Fruit fly (Drosophila melanogaster): ENCODE data around the gene Cow.

Cow gene

dm6 chr3R:23112680-23113362 lies at the start of gene Cow (continued):
- TF ChIP-seq Lpt (GFP tag; optimal IDR thresholded peaks at IDR 0.05) (no peak), CG6854 (GFP tag; optimal IDR thresholded peaks at IDR 0.05) (no peak), cyc (GFP tag; optimal IDR thresholded peaks at IDR 0.05) (peak; percentile 40), Gug (GFP tag; IDR thresholded peaks at IDR 0.05) (peak; percentile 59), Blimp-1 (GFP tag; optimal IDR thresholded peaks at IDR 0.05) (no peak), CG6163 (GFP tag; IDR thresholded peaks at IDR 0.05) (peak; percentile 59), Eip93F (GFP tag; optimal IDR thresholded peaks at IDR 0.05) (no peak), CG8319 (GFP tag; optimal IDR thresholded peaks at IDR 0.05) (no peak), CG11762 (GFP tag; optimal IDR thresholded peaks at IDR 0.05; ENCODE audit: insufficient read depth) (peak; percentile 2)

DNA sequence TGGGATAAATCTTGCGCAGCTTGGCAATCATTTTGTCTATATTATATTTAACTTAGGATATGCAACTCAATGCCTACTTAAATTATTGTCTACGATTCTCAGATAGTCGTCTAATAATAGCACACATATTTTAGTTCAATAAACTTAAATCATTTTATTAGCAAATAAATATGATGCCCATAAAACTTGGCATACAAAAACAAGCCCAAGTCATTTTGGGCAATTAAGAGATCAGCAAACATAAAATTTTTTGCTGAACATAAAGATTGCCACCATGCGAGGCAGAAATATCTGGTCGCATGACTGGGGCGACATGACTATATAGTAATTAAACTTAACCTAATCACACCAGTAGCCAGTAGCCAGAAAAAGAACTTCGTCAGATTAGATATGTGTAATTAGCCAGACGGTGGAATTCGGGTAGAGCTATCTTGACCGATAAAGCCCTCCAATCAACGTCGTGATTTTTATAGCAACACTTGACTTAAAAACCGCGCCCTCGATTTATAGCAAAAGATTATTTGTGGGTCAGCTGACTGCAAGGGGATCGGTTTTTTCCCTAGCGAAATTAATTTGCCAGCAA lies 48.8 kb upstream of the Cow start, which contains the start of gene CG13829:
TSS of gene CG13829 (minus strand) at position 51 of the 583 bp plus-strand sequence.
- TF ChIP-seq fd59A (GFP tag; optimal IDR thresholded peaks at IDR 0.05) (no peak), CG8119 (GFP tag; IDR thresholded peaks at IDR 0.05) (no peak), achi (GFP tag; optimal IDR thresholded peaks at IDR 0.05) (no peak), CG8632 (GFP tag; optimal IDR thresholded peaks at IDR 0.05) (no peak), Hr38 (GFP tag; optimal IDR thresholded peaks at IDR 0.05) (no peak), CG4318 (GFP tag; optimal IDR thresholded peaks at IDR 0.05) (no peak), CG6163 (GFP tag; IDR thresholded peaks at IDR 0.05) (no peak), CG10669 (GFP tag; optimal IDR thresholded peaks at IDR 0.05) (no peak), Eip75B (GFP tag; optimal IDR thresholded peaks at IDR 0.05) (no peak), lz (GFP tag; optimal IDR thresholded peaks at IDR 0.05) (no peak), Ets96B (tag; optimal IDR thresholded peaks at IDR 0.05) (no peak), fd85E (GFP tag; optimal IDR thresholded peaks at IDR 0.05) (no peak), dsx (GFP tag; optimal IDR thresholded peaks at IDR 0.05; ENCODE audit: poor library complexity, severe bottlenecking) (no peak), spab (GFP tag; optimal IDR thresholded peaks at IDR 0.05) (no peak), esn (GFP tag; optimal IDR thresholded peaks at IDR 0.05) (no peak), CG9139 (GFP tag; optimal IDR thresholded peaks at IDR 0.05) (no peak), net (GFP tag; optimal IDR thresholded peaks at IDR 0.05) (no peak), CG3919 (GFP tag; optimal IDR thresholded peaks at IDR 0.05) (no peak), fkh (GFP tag; optimal IDR thresholded peaks at IDR 0.05) (no peak)

DNA sequence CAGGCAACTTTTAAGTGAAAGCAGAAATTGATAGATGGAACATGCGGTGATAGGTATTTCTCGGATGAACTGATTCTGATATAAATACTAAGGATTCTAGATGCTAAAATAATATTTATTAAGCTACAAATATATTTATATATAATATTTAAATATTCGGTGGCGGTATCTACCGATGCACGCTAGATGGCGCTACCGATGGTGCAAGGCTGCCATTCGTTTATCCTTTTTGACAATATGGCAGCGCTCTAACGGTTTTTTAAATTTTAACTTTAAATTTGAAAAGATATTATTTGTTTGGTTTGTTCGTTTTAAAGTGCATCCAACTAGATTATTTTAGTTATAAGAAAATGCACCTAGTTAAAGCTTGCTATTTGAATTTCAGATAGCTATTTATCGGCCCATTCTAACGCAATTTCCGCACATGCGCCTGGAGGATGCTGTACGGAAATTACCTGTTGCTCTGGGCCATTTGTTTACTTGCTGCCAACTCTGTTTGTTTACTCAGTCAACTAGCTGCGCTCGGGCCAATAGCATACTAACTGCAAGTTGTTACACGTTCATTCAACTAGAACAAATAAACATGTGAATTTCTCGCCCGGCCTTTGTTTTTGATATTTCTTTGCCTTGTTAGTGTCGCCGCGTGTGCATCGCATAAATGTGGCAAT lies 46.9 kb upstream of the Cow start, which contains the start of gene VhaAC39-2:
TSS of gene VhaAC39-2 (minus strand) at position 28 of the 668 bp plus-strand sequence.
- TF ChIP-seq esn (GFP tag; optimal IDR thresholded peaks at IDR 0.05) (peak; percentile 1), vri (GFP tag; optimal IDR thresholded peaks at IDR 0.05) (no peak), Hr39 (GFP tag; optimal IDR thresholded peaks at IDR 0.05) (no peak), lz (GFP tag; optimal IDR thresholded peaks at IDR 0.05) (no peak), Sox14 (GFP tag; optimal IDR thresholded peaks at IDR 0.05) (no peak), CG1621 (tag; optimal IDR thresholded peaks at IDR 0.05) (no peak), CG31627 (GFP tag; optimal IDR thresholded peaks at IDR 0.05) (peak; percentile 6), CG15336 (GFP tag; IDR thresholded peaks at IDR 0.05) (no peak), acj6 (GFP tag; optimal IDR thresholded peaks at IDR 0.05) (no peak), CG7368 (GFP tag; optimal IDR thresholded peaks at IDR 0.05) (no peak)

Data from whole organism, prepupa.